Fruit fly (Drosophila melanogaster): ENCODE data around the gene Prp31.

The Prp31 gene

dm6 chr3L:15143108-15143507 is 15.8 kb upstream of the Prp31 start:
- peak; percentile 11 for TF ChIP-seq CG9705 (GFP tag; optimal IDR thresholded peaks at IDR 0.05)
- TF ChIP-seq dl (GFP tag; optimal IDR thresholded peaks at IDR 0.05; ENCODE audit: insufficient read depth in 1 of 2, partially characterized antibody in 2 of 2) = no peak
- TF ChIP-seq HLH106 (tag; optimal IDR thresholded peaks at IDR 0.05) = peak; percentile 2
- TF ChIP-seq pan (optimal IDR thresholded peaks at IDR 0.05) = no peak

dm6 chr3L:15143638-15144600 is 15.0 kb upstream of the Prp31 start, which contains the start of the genes CG32147 and Pex3:
Gene CG32147, minus strand, starts transcription at chr3L:15144059.
Gene Pex3, plus strand, starts transcription at chr3L:15144355.
- TF ChIP-seq Hr83 (GFP tag; optimal IDR thresholded peaks at IDR 0.05; ENCODE audit: poor library complexity, severe bottlenecking) = no peak
- TF ChIP-seq brk (GFP tag; optimal IDR thresholded peaks at IDR 0.05) = peak; percentile 57
- TF ChIP-seq CG32264 (GFP tag; optimal IDR thresholded peaks at IDR 0.05) = no peak
- TF ChIP-seq Hr78 (GFP tag; optimal IDR thresholded peaks at IDR 0.05) = no peak
- no peak for TF ChIP-seq N (GFP tag; optimal IDR thresholded peaks at IDR 0.05)
- TF ChIP-seq ey (GFP tag; optimal IDR thresholded peaks at IDR 0.05) = no peak
- TF ChIP-seq Myc (optimal IDR thresholded peaks at IDR 0.05) = no peak
- no peak for TF ChIP-seq psq (GFP tag; optimal IDR thresholded peaks at IDR 0.05)
- TF ChIP-seq jim (GFP tag; optimal IDR thresholded peaks at IDR 0.05) = no peak
- no peak for TF ChIP-seq HLH106 (tag; optimal IDR thresholded peaks at IDR 0.05)
- no peak for TF ChIP-seq Mio (GFP tag; optimal IDR thresholded peaks at IDR 0.05)
- no peak for TF ChIP-seq lola (GFP tag; optimal IDR thresholded peaks at IDR 0.05)
- TF ChIP-seq br (GFP tag; optimal IDR thresholded peaks at IDR 0.05) = no peak
- no peak for TF ChIP-seq Vsx2 (GFP tag; optimal IDR thresholded peaks at IDR 0.05; ENCODE audit: partially characterized antibody)
- no peak for TF ChIP-seq Dfd (GFP tag; optimal IDR thresholded peaks at IDR 0.05)
- TF ChIP-seq dl (GFP tag; optimal IDR thresholded peaks at IDR 0.05; ENCODE audit: insufficient read depth in 1 of 2, partially characterized antibody in 2 of 2) = no peak
- TF ChIP-seq pan (optimal IDR thresholded peaks at IDR 0.05) = no peak
- no peak for TF ChIP-seq Abd-B (GFP tag; optimal IDR thresholded peaks at IDR 0.05)
- no peak for TF ChIP-seq sv (GFP tag; optimal IDR thresholded peaks at IDR 0.05)
- TF ChIP-seq woc (GFP tag; optimal IDR thresholded peaks at IDR 0.05) = peak; percentile 22
- TF ChIP-seq usp (GFP tag; optimal IDR thresholded peaks at IDR 0.05) = no peak
- TF ChIP-seq tai (GFP tag; optimal IDR thresholded peaks at IDR 0.05) = no peak
- TF ChIP-seq rgr (GFP tag; optimal IDR thresholded peaks at IDR 0.05) = no peak
- TF ChIP-seq Sp1 (GFP tag; optimal IDR thresholded peaks at IDR 0.05) = peak; percentile 6
- TF ChIP-seq foxo (GFP tag; optimal IDR thresholded peaks at IDR 0.05) = peak in 1 of 2 experiments; percentile 15
- TF ChIP-seq dmrt93B (GFP tag; optimal IDR thresholded peaks at IDR 0.05) = no peak
- no peak for TF ChIP-seq CG9705 (GFP tag; optimal IDR thresholded peaks at IDR 0.05)
- no peak for TF ChIP-seq sage (GFP tag; optimal IDR thresholded peaks at IDR 0.05)
- TF ChIP-seq Jra (GFP tag; optimal IDR thresholded peaks at IDR 0.05) = peak; percentile 5
- no peak for TF ChIP-seq GATAd (GFP tag; optimal IDR thresholded peaks at IDR 0.05)
- peak; percentile 32 for TF ChIP-seq h (GFP tag; optimal IDR thresholded peaks at IDR 0.05)
- TF ChIP-seq fru (GFP tag; optimal IDR thresholded peaks at IDR 0.05) = no peak
- TF ChIP-seq Dif (GFP tag; optimal IDR thresholded peaks at IDR 0.05; ENCODE audit: partially characterized antibody) = no peak
- no peak for TF ChIP-seq OdsH (GFP tag; optimal IDR thresholded peaks at IDR 0.05)
- no peak for TF ChIP-seq CrebA (GFP tag; optimal IDR thresholded peaks at IDR 0.05; ENCODE audit: borderline replicate concordance)
- TF ChIP-seq Hnf4 (GFP tag; optimal IDR thresholded peaks at IDR 0.05) = peak; percentile 32
- TF ChIP-seq dsf (GFP tag; optimal IDR thresholded peaks at IDR 0.05; ENCODE audit: borderline replicate concordance) = no peak
- no peak for TF ChIP-seq Rel (GFP tag; optimal IDR thresholded peaks at IDR 0.05)
- TF ChIP-seq Rel (tag; optimal IDR thresholded peaks at IDR 0.05) = peak; percentile 78

Measured in whole organism, wandering third instar larva.